Worm (Caenorhabditis elegans): ENCODE measurements around the gene math-22.

DNA sequence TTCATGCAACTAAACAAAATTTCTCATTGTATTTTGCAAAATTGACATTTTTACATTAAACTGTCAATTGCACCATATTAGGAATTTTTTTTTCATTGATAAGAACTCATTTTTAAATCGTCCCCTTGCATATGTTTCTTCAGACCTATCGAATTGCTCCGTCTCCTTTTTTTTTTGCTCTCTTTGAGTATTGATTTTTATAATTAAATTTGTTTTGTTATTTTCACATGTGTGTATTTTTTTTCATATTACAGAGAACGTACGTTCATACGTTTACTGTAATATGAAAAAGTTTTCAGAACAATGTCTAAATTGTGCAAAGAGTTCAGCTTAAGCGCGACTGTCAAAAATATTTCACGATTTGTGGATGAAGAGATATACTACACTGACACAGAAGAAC lies 36.1 kb upstream of the math-22 start, which contains the start of gene math-14:
- no peak for TF ChIP-seq egl-27 (tag; optimal IDR thresholded peaks at IDR 0.05)
- TF ChIP-seq lin-39 (tag; optimal IDR thresholded peaks at IDR 0.05), result no peak
- no peak for TF ChIP-seq nhr-25 (tag; optimal IDR thresholded peaks at IDR 0.05)
- no peak for TF ChIP-seq ceh-82 (tag; optimal IDR thresholded peaks at IDR 0.05)
- TF ChIP-seq unc-39 (tag; optimal IDR thresholded peaks at IDR 0.05), result no peak
- TF ChIP-seq aly-2 (tag; optimal IDR thresholded peaks at IDR 0.05), result no peak
- TF ChIP-seq egl-5 (tag; optimal IDR thresholded peaks at IDR 0.05), result no peak
- no peak for TF ChIP-seq ama-1 (optimal IDR thresholded peaks at IDR 0.05)
- no peak for TF ChIP-seq snpc-4 (tag; optimal IDR thresholded peaks at IDR 0.05)
- TF ChIP-seq nhr-28 (tag; optimal IDR thresholded peaks at IDR 0.05), result no peak
- TF ChIP-seq ceh-16 (tag; optimal IDR thresholded peaks at IDR 0.05), result no peak
- TF ChIP-seq eor-1 (tag; optimal IDR thresholded peaks at IDR 0.05), result no peak

All from whole organism, L3 larva.